Worm (Caenorhabditis elegans) whole organism, early embryonic: ENCODE measurements around the gene math-28.

Source experiments
- B0310.2 ChIP-seq: sonication (generic microtip); optimal IDR thresholded peaks from 2 replicates; lab custom pipeline; 2016; ENCODE audit warnings: mild to moderate bottlenecking, missing genetic modification characterization, missing compliant biosample characterization
- F13C5.2 ChIP-seq: sonication (generic microtip); optimal IDR thresholded peaks from 2 replicates; lab custom pipeline; 2017; ENCODE audit warnings: mild to moderate bottlenecking, missing genetic modification characterization, inconsistent platforms, missing compliant biosample characterization
- ama-1 ChIP-seq: fragments of 150-350 bp; optimal IDR thresholded peaks from 2 replicates; lab custom pipeline; 2014
- ceh-36 ChIP-seq: sonication (generic microtip); optimal IDR thresholded peaks from 2 replicates; lab custom pipeline; 2016; ENCODE audit warnings: missing genetic modification characterization, inconsistent platforms, missing compliant biosample characterization
- ets-7 ChIP-seq: sonication (generic microtip); optimal IDR thresholded peaks from 2 replicates; lab custom pipeline; 2016; ENCODE audit warnings: missing genotype, missing genetic modification characterization, missing compliant biosample characterization
- flt-1 ChIP-seq: fragments of 200-800 bp; sonication (Bioruptor generic); IDR thresholded peaks from 2 replicates; pipeline ENCODE4 v1.3.6; 2022; ENCODE audit warnings: missing genetic modification characterization, missing compliant biosample characterization
- hmg-4 ChIP-seq: fragments of 200-800 bp; sonication (Bioruptor generic); optimal IDR thresholded peaks from 2 replicates; lab custom pipeline; 2018; ENCODE audit warnings: mild to moderate bottlenecking, missing genetic modification characterization, missing compliant biosample characterization
- hnd-1 ChIP-seq: sonication (generic microtip); optimal IDR thresholded peaks from 2 replicates; lab custom pipeline; 2016; ENCODE audit warnings: missing genetic modification characterization, missing compliant biosample characterization
- pes-1 ChIP-seq: fragments of 200-800 bp; sonication (Bioruptor generic); IDR thresholded peaks from 2 replicates; pipeline ENCODE4 v1.3.6; 2022; ENCODE audit warnings: missing genetic modification reagents, missing genetic modification characterization, missing compliant biosample characterization
- scrt-1 ChIP-seq: fragments of 200-800 bp; sonication (Bioruptor generic); IDR thresholded peaks from 2 replicates; pipeline ENCODE4 v1.3.6; 2022; ENCODE audit warnings: missing genetic modification characterization, missing compliant biosample characterization
- sea-1 ChIP-seq: fragments of 200-800 bp; sonication (Bioruptor generic); conservative IDR thresholded peaks from 2 replicates; pipeline ENCODE4 v1.3.6; 2022; ENCODE audit warnings: missing genetic modification characterization, missing compliant biosample characterization
- tbx-11 ChIP-seq: fragments of 200-800 bp; sonication (Bioruptor generic); IDR thresholded peaks from 2 replicates; pipeline ENCODE4 v1.3.6; 2022; ENCODE audit warnings: missing genetic modification characterization, missing compliant biosample characterization
- tbx-37 ChIP-seq: fragments of 200-800 bp; sonication (Bioruptor generic); conservative IDR thresholded peaks from 2 replicates; pipeline ENCODE4 v1.3.6; 2022; ENCODE audit warnings: missing genetic modification reagents, missing genetic modification characterization, missing compliant biosample characterization

- TF ChIP-seq ceh-36 (no peak), ama-1 (lab: Kevin White, UChicago) (no peak), flt-1 (GFP tag; lab: Robert Waterston, UW) (no peak), sea-1 (GFP tag; lab: Robert Waterston, UW) (no peak), tbx-11 (GFP tag; lab: Robert Waterston, UW) (no peak), hmg-4 (GFP tag; lab: Kevin White, UChicago) (no peak), pes-1 (GFP tag; lab: Robert Waterston, UW) (no peak), hnd-1 (tag; lab: Kevin White, UChicago) (no peak), ets-7 (tag; lab: Kevin White, UChicago) (no peak), tbx-37 (no peak), scrt-1 (GFP tag; lab: Robert Waterston, UW) (no peak), F13C5.2 (no peak), B0310.2 (tag; lab: Kevin White, UChicago) (no peak)
Measured at ce11 chrII:1728253-1728652, 34.9 kb upstream of the math-28 start, which contains the start of gene btb-9.
